Worm (Caenorhabditis elegans) whole organism, L1 larva: ENCODE data around the gene pas-1.

Experiments
- C16A3.4 ChIP-seq: fragments of 150-350 bp; optimal IDR thresholded peaks from 2 replicates; lab custom pipeline; 2014; ENCODE audit warnings: missing biosample characterization, missing genetic modification characterization
- C34B4.2 ChIP-seq: sonication (generic microtip); optimal IDR thresholded peaks from 2 replicates; lab custom pipeline; 2017; ENCODE audit warnings: mild to moderate bottlenecking, missing genetic modification characterization, missing compliant biosample characterization
- Y116A8C.19 ChIP-seq: sonication (generic microtip); optimal IDR thresholded peaks from 2 replicates; lab custom pipeline; 2016; ENCODE audit warnings: missing compliant biosample characterization, missing genetic modification characterization, borderline replicate concordance
- aly-2 ChIP-seq: fragments of 150-350 bp; optimal IDR thresholded peaks from 2 replicates; lab custom pipeline; 2014; ENCODE audit warnings: missing biosample characterization, missing genetic modification characterization
- ceh-63 ChIP-seq: fragments of 200-800 bp; sonication (Bioruptor generic); optimal IDR thresholded peaks from 2 replicates; lab custom pipeline; 2018; ENCODE audit warnings: mild to moderate bottlenecking, missing genetic modification characterization, missing compliant biosample characterization
- ceh-8 ChIP-seq: fragments of 200-800 bp; sonication (Bioruptor generic); optimal IDR thresholded peaks from 2 replicates; lab custom pipeline; 2018; ENCODE audit warnings: mild to moderate bottlenecking, missing genetic modification characterization, moderate library complexity, missing compliant biosample characterization
- dpl-1 ChIP-seq, 3 experiments: fragments of 150-350 bp in 2 of 3; sonication (generic microtip) in 1 of 3; optimal IDR thresholded peaks; 2 replicates each; lab custom pipeline; 2014 to 2017; ENCODE audit warnings: missing biosample characterization in 3 of 3, missing genetic modification characterization in 3 of 3, missing genetic modification reagents in 3 of 3
- efl-1 ChIP-seq, 4 experiments: fragments of 150-350 bp; optimal IDR thresholded peaks in 3 of 4; peaks in 1 of 4; 1 replicate in 1 of 4; 2 replicates in 3 of 4; lab custom pipeline; 2014; ENCODE audit warnings: missing biosample characterization in 2 of 4, missing genetic modification characterization in 2 of 4, missing genetic modification reagents in 2 of 4
- elt-3 ChIP-seq, 6 experiments: fragments of 150-350 bp in 1 of 6; sonication (generic microtip); optimal IDR thresholded peaks; 2 replicates each; lab custom pipeline; 2017 to 2018; ENCODE audit warnings: missing biosample characterization in 6 of 6, missing genetic modification characterization in 6 of 6, inconsistent platforms in 1 of 6
- fkh-10 ChIP-seq: sonication (generic microtip); optimal IDR thresholded peaks from 2 replicates; lab custom pipeline; 2017; ENCODE audit warnings: missing biosample characterization, missing genetic modification reagents, missing genetic modification characterization
- fkh-8 ChIP-seq: sonication (generic microtip); optimal IDR thresholded peaks from 2 replicates; lab custom pipeline; 2016; ENCODE audit warnings: mild to moderate bottlenecking, missing genetic modification characterization, missing compliant biosample characterization
- grh-1 ChIP-seq: fragments of 200-800 bp; sonication (Bioruptor generic); IDR thresholded peaks from 2 replicates; pipeline ENCODE4 v1.3.6; 2022; ENCODE audit warnings: missing genetic modification reagents, missing genetic modification characterization, missing compliant biosample characterization
- hpl-2 ChIP-seq: fragments of 150-350 bp; optimal IDR thresholded peaks from 2 replicates; lab custom pipeline; 2014; ENCODE audit warnings: missing biosample characterization, missing genetic modification reagents, missing genetic modification characterization
- isw-1 ChIP-seq: fragments of 200-800 bp; sonication (Bioruptor generic); IDR thresholded peaks from 2 replicates; pipeline ENCODE4 v1.3.6; 2022; ENCODE audit warnings: missing genetic modification characterization, missing compliant biosample characterization
- jun-1 ChIP-seq: fragments of 150-350 bp; optimal IDR thresholded peaks from 2 replicates; lab custom pipeline; 2014; ENCODE audit warnings: missing biosample characterization, missing genetic modification reagents, missing genetic modification characterization
- lin-15B ChIP-seq: fragments of 150-350 bp; sonication (generic microtip); optimal IDR thresholded peaks from 3 replicates; lab custom pipeline; 2014; ENCODE audit warnings: missing biosample characterization, missing genetic modification characterization
- lin-35 ChIP-seq, 2 experiments: fragments of 150-350 bp; optimal IDR thresholded peaks; 2 replicates each; lab custom pipeline; 2014; ENCODE audit warnings: missing biosample characterization in 2 of 2, missing genetic modification characterization in 2 of 2, missing genetic modification reagents in 2 of 2
- mab-9 ChIP-seq: fragments of 200-800 bp; sonication (Bioruptor generic); IDR thresholded peaks from 2 replicates; pipeline ENCODE4 v1.3.6; 2022; ENCODE audit warnings: missing genetic modification reagents, missing genetic modification characterization, missing compliant biosample characterization
- mdl-1 ChIP-seq, 2 experiments: fragments of 150-350 bp; optimal IDR thresholded peaks; 2 replicates each; lab custom pipeline; 2014 to 2017; ENCODE audit warnings: missing biosample characterization in 2 of 2, missing genetic modification characterization in 2 of 2, inconsistent platforms in 1 of 2
- nhr-20 ChIP-seq: sonication (generic microtip); optimal IDR thresholded peaks from 2 replicates; lab custom pipeline; 2016; ENCODE audit warnings: mild to moderate bottlenecking, missing genetic modification characterization, missing compliant biosample characterization
- nhr-28 ChIP-seq: fragments of 150-350 bp; optimal IDR thresholded peaks from 2 replicates; lab custom pipeline; 2014; ENCODE audit warnings: missing biosample characterization, missing genetic modification characterization
- nhr-76 ChIP-seq: sonication (generic microtip); optimal IDR thresholded peaks from 2 replicates; lab custom pipeline; 2017; ENCODE audit warnings: missing biosample characterization, missing genetic modification characterization
- snu-23 ChIP-seq: sonication (generic microtip); optimal IDR thresholded peaks from 2 replicates; lab custom pipeline; 2016; ENCODE audit warnings: missing genetic modification characterization, missing compliant biosample characterization
- sox-4 ChIP-seq: sonication (generic microtip); optimal IDR thresholded peaks from 2 replicates; lab custom pipeline; 2016; ENCODE audit warnings: missing genetic modification characterization, missing compliant biosample characterization
- sptf-1 ChIP-seq: fragments of 150-350 bp; optimal IDR thresholded peaks from 2 replicates; lab custom pipeline; 2014; ENCODE audit warnings: missing biosample characterization, missing genetic modification characterization
- sup-37 ChIP-seq: fragments of 200-800 bp; sonication (Bioruptor generic); optimal IDR thresholded peaks from 2 replicates; lab custom pipeline; 2018; ENCODE audit warnings: mild to moderate bottlenecking, missing genetic modification characterization, missing compliant biosample characterization
- tbx-2 ChIP-seq: sonication (generic microtip); optimal IDR thresholded peaks from 2 replicates; lab custom pipeline; 2016; ENCODE audit warnings: missing genetic modification characterization, missing compliant biosample characterization
- unc-130 ChIP-seq: fragments of 150-350 bp; optimal IDR thresholded peaks from 2 replicates; lab custom pipeline; 2017; ENCODE audit warnings: missing biosample characterization, missing genetic modification characterization, inconsistent platforms
- unc-62 ChIP-seq: fragments of 150-350 bp; optimal IDR thresholded peaks from 2 replicates; lab custom pipeline; 2014; ENCODE audit warnings: missing biosample characterization, missing genetic modification reagents, missing genetic modification characterization
- ztf-11 ChIP-seq, 2 experiments: sonication (generic microtip); optimal IDR thresholded peaks; 2 replicates each; lab custom pipeline; 2016 to 2017; ENCODE audit warnings: missing genetic modification characterization in 2 of 2, missing biosample characterization in 1 of 2, missing compliant biosample characterization in 1 of 2

The pas-1 gene

ce11 chrV:14446453-14446852 is 24.0 kb upstream of the pas-1 start:
- no peak for TF ChIP-seq efl-1 (optimal IDR thresholded peaks at IDR 0.05; lab: Kevin White, UChicago)
- TF ChIP-seq efl-1 (GFP tag; optimal IDR thresholded peaks at IDR 0.05 in 1 of 2; lab: Kevin White, UChicago), result no peak
- no peak for TF ChIP-seq jun-1 (tag; lab: Kevin White, UChicago)
- no peak for TF ChIP-seq aly-2 (tag; lab: Kevin White, UChicago)
- no peak for TF ChIP-seq isw-1 (GFP tag; lab: Robert Waterston, UW)
- no peak for TF ChIP-seq nhr-28 (tag; lab: Kevin White, UChicago)
- no peak for TF ChIP-seq lin-15B (tag; lab: Kevin White, UChicago)
- no peak for TF ChIP-seq mab-9
- TF ChIP-seq hpl-2, result no peak
- no peak for TF ChIP-seq C34B4.2 (tag; lab: Kevin White, UChicago)
- no peak for TF ChIP-seq unc-130
- TF ChIP-seq nhr-20 (tag; lab: Kevin White, UChicago), result no peak
- TF ChIP-seq mdl-1 (tag; optimal IDR thresholded peaks at IDR 0.05; lab: Kevin White, UChicago), result no peak
- no peak for TF ChIP-seq ceh-8 (GFP tag; lab: Kevin White, UChicago)
- no peak for TF ChIP-seq Y116A8C.19 (tag; lab: Kevin White, UChicago)
- no peak for TF ChIP-seq fkh-8 (tag; lab: Kevin White, UChicago)
- TF ChIP-seq unc-62, result no peak
- no peak for TF ChIP-seq elt-3 (tag; optimal IDR thresholded peaks at IDR 0.05; lab: Kevin White, UChicago)
- no peak for TF ChIP-seq grh-1 (GFP tag; lab: Robert Waterston, UW)
- TF ChIP-seq, all 84 proteins: peak for 0

DNA sequence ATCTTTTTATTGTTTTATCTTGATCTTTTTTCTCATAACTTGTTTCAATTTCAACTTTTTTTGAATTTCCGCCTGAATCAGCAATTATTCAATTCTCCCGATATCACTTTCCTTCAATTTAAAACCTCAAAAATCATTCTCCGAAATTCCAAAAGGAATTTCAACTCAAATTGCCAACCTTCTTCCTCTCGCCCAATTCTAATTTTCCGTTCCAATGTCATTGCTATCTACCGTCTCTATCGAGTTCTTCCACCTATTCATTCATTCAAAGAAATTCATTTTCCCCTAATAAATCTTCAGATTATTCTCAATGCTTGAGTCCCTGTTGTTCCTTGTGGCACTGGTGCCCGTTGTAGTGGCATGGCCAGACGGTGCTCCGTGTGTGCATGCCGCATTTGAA is 18.4 kb upstream of the pas-1 start, which contains the start of gene F23B12.4:
F23B12.4 (plus strand) TSS at position 301 of the 400 bp plus-strand sequence.
- TF ChIP-seq ceh-63 (no peak), efl-1 (optimal IDR thresholded peaks at IDR 0.05; lab: Kevin White, UChicago) (no peak), efl-1 (GFP tag; optimal IDR thresholded peaks at IDR 0.05 in 1 of 2; lab: Kevin White, UChicago) (peak in 1 of 2 experiments; percentile 36)

- TF ChIP-seq elt-3 (tag; optimal IDR thresholded peaks at IDR 0.05; lab: Kevin White, UChicago), result peak in 1 of 6 experiments; percentile 8
- no peak for TF ChIP-seq fkh-10 (GFP tag; lab: Kevin White, UChicago)
Measured at ce11 chrV:14439236-14439635, 16.8 kb upstream of the pas-1 start.

ce11 chrV:14438099-14438739 is 15.8 kb upstream of the pas-1 start:
- peak; percentile 38 for TF ChIP-seq tbx-2 (tag; lab: Kevin White, UChicago)
- TF ChIP-seq fkh-8 (tag; lab: Kevin White, UChicago), result no peak
- TF ChIP-seq nhr-20 (tag; lab: Kevin White, UChicago), result no peak
- peak in 1 of 2 experiments; percentile 43 for TF ChIP-seq ztf-11 (tag; optimal IDR thresholded peaks at IDR 0.05; lab: Kevin White, UChicago)
- TF ChIP-seq, all 84 proteins: peak for 2

ce11 chrV:14437355-14437754 is 14.9 kb upstream of the pas-1 start:
- TF ChIP-seq nhr-76 (tag; lab: Kevin White, UChicago), result no peak
- no peak for TF ChIP-seq sptf-1 (tag; lab: Kevin White, UChicago)
- TF ChIP-seq lin-35 (GFP tag; optimal IDR thresholded peaks at IDR 0.05; lab: Kevin White, UChicago), result no peak

ce11 chrV:14436195-14436594 is 13.8 kb upstream of the pas-1 start:
- TF ChIP-seq sup-37 (GFP tag; lab: Kevin White, UChicago) (no peak), snu-23 (GFP tag; lab: Kevin White, UChicago) (no peak), dpl-1 (GFP tag; optimal IDR thresholded peaks at IDR 0.05; lab: Kevin White, UChicago) (no peak), sox-4 (no peak), C16A3.4 (no peak), efl-1 (optimal IDR thresholded peaks at IDR 0.05; lab: Kevin White, UChicago) (no peak), efl-1 (GFP tag; optimal IDR thresholded peaks at IDR 0.05 in 1 of 2; lab: Kevin White, UChicago) (peak in 1 of 2 experiments; percentile 73), grh-1 (GFP tag; lab: Robert Waterston, UW) (no peak), lin-15B (tag; lab: Kevin White, UChicago) (no peak)
